Fruit fly (Drosophila melanogaster) whole organism, embryonic: ENCODE results near the gene CG7906.

ENCODE experiments used
- ATbp ChIP-seq: fragments of 200-800 bp; sonication (Bioruptor generic); optimal IDR thresholded peaks from 2 replicates; lab custom pipeline; 2017; ENCODE audit warnings: missing biosample characterization, mild to moderate bottlenecking, missing genetic modification characterization, missing genetic modification reagents
- Ada2b ChIP-seq: fragments of 200-800 bp; sonication (Bioruptor generic); IDR thresholded peaks from 2 replicates; pipeline ENCODE4 v1.3.6; 2022; ENCODE audit warnings: missing biosample characterization, missing genetic modification characterization
- CG10431 ChIP-seq: fragments of 200-800 bp; sonication (Bioruptor generic); optimal IDR thresholded peaks from 3 replicates; lab custom pipeline; 2018; ENCODE audit warnings: missing biosample characterization, mild to moderate bottlenecking, missing genetic modification characterization
- CG10565 ChIP-seq: fragments of 200-800 bp; sonication (Bioruptor generic); optimal IDR thresholded peaks from 3 replicates; lab custom pipeline; 2016; ENCODE audit warnings: missing biosample characterization, mild to moderate bottlenecking, missing genetic modification characterization
- CG11695 ChIP-seq: fragments of 200-800 bp; sonication (Bioruptor generic); IDR thresholded peaks from 3 replicates; pipeline ENCODE4 v1.3.6; 2022; ENCODE audit warnings: missing biosample characterization, missing genetic modification characterization
- CG12299 ChIP-seq: fragments of 200-800 bp; sonication (Bioruptor generic); optimal IDR thresholded peaks from 2 replicates; lab custom pipeline; 2018; ENCODE audit warnings: missing biosample characterization, mild to moderate bottlenecking, missing genetic modification characterization
- CG1233 ChIP-seq: fragments of 200-800 bp; sonication (Bioruptor generic); optimal IDR thresholded peaks from 4 replicates; lab custom pipeline; 2018; ENCODE audit warnings: missing biosample characterization, mild to moderate bottlenecking, missing genetic modification characterization
- CG12744 ChIP-seq: fragments of 200-800 bp; sonication (Bioruptor generic); optimal IDR thresholded peaks from 2 replicates; lab custom pipeline; 2016; ENCODE audit warnings: missing biosample characterization, missing genetic modification characterization
- CG13424 ChIP-seq: fragments of 200-800 bp; sonication (Bioruptor generic); optimal IDR thresholded peaks from 2 replicates; lab custom pipeline; 2019; ENCODE audit warnings: missing biosample characterization, mild to moderate bottlenecking, missing genetic modification characterization, moderate library complexity
- CG17612 ChIP-seq: fragments of 200-800 bp; sonication (Bioruptor generic); IDR thresholded peaks from 2 replicates; pipeline ENCODE4 v1.3.6; 2022; ENCODE audit warnings: missing biosample characterization, missing genetic modification characterization
- CG2120 ChIP-seq: fragments of 200-800 bp; sonication (Bioruptor generic); optimal IDR thresholded peaks from 3 replicates; lab custom pipeline; 2016; ENCODE audit warnings: missing biosample characterization, missing genetic modification characterization
- CG3995 ChIP-seq: fragments of 200-800 bp; sonication (Bioruptor generic); optimal IDR thresholded peaks from 3 replicates; lab custom pipeline; 2016; ENCODE audit warnings: missing biosample characterization, missing genetic modification characterization
- CG42726 ChIP-seq: fragments of 200-800 bp; sonication (Bioruptor generic); IDR thresholded peaks from 2 replicates; pipeline ENCODE4 v1.3.6; 2022; ENCODE audit warnings: missing biosample characterization, missing genetic modification characterization; ENCODE audit not compliant: partially characterized antibody
- CG4328 ChIP-seq: fragments of 200-800 bp; sonication (Bioruptor generic); optimal IDR thresholded peaks from 3 replicates; lab custom pipeline; 2017; ENCODE audit warnings: missing biosample characterization, missing genetic modification reagents, missing genetic modification characterization
- CG6683 ChIP-seq: fragments of 200-800 bp; sonication (Bioruptor generic); optimal IDR thresholded peaks from 2 replicates; lab custom pipeline; 2017; ENCODE audit warnings: missing biosample characterization, mild to moderate bottlenecking, missing genetic modification characterization, missing genetic modification reagents
- CG8089 ChIP-seq: fragments of 200-800 bp; sonication (Bioruptor generic); optimal IDR thresholded peaks from 3 replicates; lab custom pipeline; 2016; ENCODE audit warnings: missing biosample characterization, missing genetic modification characterization
- CG8359 ChIP-seq: fragments of 200-800 bp; sonication (Bioruptor generic); optimal IDR thresholded peaks from 2 replicates; lab custom pipeline; 2017; ENCODE audit warnings: missing biosample characterization, mild to moderate bottlenecking, missing genetic modification characterization, borderline replicate concordance
- CG8765 ChIP-seq: fragments of 200-800 bp; sonication (Bioruptor generic); IDR thresholded peaks from 2 replicates; pipeline ENCODE4 v1.3.6; 2022; ENCODE audit warnings: missing biosample characterization, missing genetic modification characterization
- CG8924 ChIP-seq: fragments of 200-800 bp; optimal IDR thresholded peaks from 3 replicates; lab custom pipeline; 2019; ENCODE audit warnings: missing biosample characterization, mild to moderate bottlenecking, missing genetic modification characterization, moderate library complexity
- Chrac-16 ChIP-seq: fragments of 200-800 bp; sonication (Bioruptor generic); optimal IDR thresholded peaks from 3 replicates; lab custom pipeline; 2016; ENCODE audit warnings: missing biosample characterization, missing genetic modification characterization
- E2f2 ChIP-seq: fragments of 200-800 bp; sonication (Bioruptor generic); IDR thresholded peaks from 2 replicates; pipeline ENCODE4 v1.3.6; 2022; ENCODE audit warnings: missing biosample characterization, missing genetic modification characterization
- ERR ChIP-seq: fragments of 200-800 bp; sonication (Bioruptor generic); optimal IDR thresholded peaks from 2 replicates; lab custom pipeline; 2016; ENCODE audit warnings: missing biosample characterization, missing genetic modification characterization
- Hr78 ChIP-seq, 2 experiments: fragments of 200-800 bp in 1 of 2; fragments of >200 bp in 1 of 2; sonication (Bioruptor generic) in 1 of 2; optimal IDR thresholded peaks; 2 replicates each; lab custom pipeline; 2017 to 2019; ENCODE audit warnings: missing biosample characterization in 2 of 2, missing genetic modification characterization in 2 of 2, mild to moderate bottlenecking in 1 of 2, moderate library complexity in 1 of 2
- Jarid2 ChIP-seq: fragments of 200-800 bp; sonication (Bioruptor generic); optimal IDR thresholded peaks from 3 replicates; lab custom pipeline; 2017; ENCODE audit warnings: mild to moderate bottlenecking, missing biosample characterization, missing genetic modification reagents, missing genetic modification characterization
- Lhr ChIP-seq: fragments of 200-800 bp; sonication (Bioruptor generic); optimal IDR thresholded peaks from 3 replicates; lab custom pipeline; 2017; ENCODE audit warnings: mild to moderate bottlenecking, missing biosample characterization, missing genetic modification reagents, missing genetic modification characterization
- Max ChIP-seq: fragments of 200-800 bp; sonication (Bioruptor generic); optimal IDR thresholded peaks from 2 replicates; lab custom pipeline; 2016; ENCODE audit warnings: missing biosample characterization, mild to moderate bottlenecking, missing genetic modification characterization
- NFAT ChIP-seq: fragments of 200-800 bp; sonication (Bioruptor generic); IDR thresholded peaks from 2 replicates; pipeline ENCODE4 v1.3.6; 2022; ENCODE audit warnings: missing biosample characterization, missing genetic modification characterization
- Oaz ChIP-seq: fragments of 200-800 bp; sonication (Bioruptor generic); IDR thresholded peaks from 2 replicates; pipeline ENCODE4 v1.3.6; 2022; ENCODE audit warnings: missing biosample characterization, missing genetic modification characterization
- ato ChIP-seq: fragments of 200-800 bp; sonication (Bioruptor generic); IDR thresholded peaks from 2 replicates; pipeline ENCODE4 v1.3.6; 2022; ENCODE audit warnings: missing biosample characterization, missing genetic modification characterization; ENCODE audit not compliant: partially characterized antibody
- az2 ChIP-seq: fragments of 200-800 bp; sonication (Bioruptor generic); optimal IDR thresholded peaks from 3 replicates; lab custom pipeline; 2016; ENCODE audit warnings: missing biosample characterization, missing genetic modification characterization
- gt ChIP-seq: fragments of 200-800 bp; sonication (Bioruptor generic); IDR thresholded peaks from 2 replicates; pipeline ENCODE4 v1.3.6; 2022; ENCODE audit warnings: missing biosample characterization, missing genetic modification characterization
- ham ChIP-seq: fragments of 200-800 bp; sonication (Bioruptor generic); IDR thresholded peaks from 2 replicates; pipeline ENCODE4 v1.3.6; 2022; ENCODE audit warnings: missing biosample characterization, missing genetic modification characterization
- jigr1 ChIP-seq: fragments of 200-800 bp; sonication (Bioruptor generic); IDR thresholded peaks from 3 replicates; pipeline ENCODE4 v1.3.6; 2022; ENCODE audit warnings: missing biosample characterization, missing genetic modification characterization
- ken ChIP-seq: fragments of 200-800 bp; sonication (Bioruptor generic); IDR thresholded peaks from 3 replicates; pipeline ENCODE4 v1.3.6; 2022; ENCODE audit warnings: missing biosample characterization, missing genetic modification characterization
- lmd ChIP-seq: fragments of 200-800 bp; sonication (Bioruptor generic); IDR thresholded peaks from 2 replicates; pipeline ENCODE4 v1.3.6; 2022; ENCODE audit warnings: missing biosample characterization, missing genetic modification characterization
- luna ChIP-seq: fragments of 200-800 bp; sonication (Bioruptor generic); optimal IDR thresholded peaks from 2 replicates; lab custom pipeline; 2016; ENCODE audit warnings: missing biosample characterization, missing genetic modification characterization
- maf-S ChIP-seq: fragments of 200-800 bp; sonication (Bioruptor generic); optimal IDR thresholded peaks from 2 replicates; lab custom pipeline; 2016; ENCODE audit warnings: missing biosample characterization, missing genetic modification characterization
- nerfin-2 ChIP-seq: fragments of 200-800 bp; sonication (Bioruptor generic); IDR thresholded peaks from 2 replicates; pipeline ENCODE4 v1.3.6; 2022; ENCODE audit warnings: missing biosample characterization, missing genetic modification characterization; ENCODE audit not compliant: partially characterized antibody
- odd ChIP-seq: fragments of 200-800 bp; sonication (Bioruptor generic); optimal IDR thresholded peaks from 2 replicates; lab custom pipeline; 2017; ENCODE audit warnings: missing biosample characterization, mild to moderate bottlenecking, missing genetic modification characterization
- pan ChIP-seq, 4 experiments: fragments of >200 bp in 3 of 4; fragments of 200-800 bp in 1 of 4; sonication (Bioruptor generic) in 1 of 4; optimal IDR thresholded peaks in 3 of 4; IDR thresholded peaks in 1 of 4; 2 replicates each; pipeline versions ENCODE4 v1.3.6 to Lab custom; 2017 to 2022; ENCODE audit warnings: missing biosample characterization in 2 of 4, missing genetic modification characterization in 2 of 4, mixed read lengths in 1 of 4
- pita ChIP-seq: fragments of 200-800 bp; sonication (Bioruptor generic); optimal IDR thresholded peaks from 2 replicates; lab custom pipeline; 2017; ENCODE audit warnings: missing biosample characterization, mild to moderate bottlenecking, missing genetic modification characterization
- pros ChIP-seq: fragments of 200-800 bp; sonication (Bioruptor generic); optimal IDR thresholded peaks from 3 replicates; lab custom pipeline; 2019; ENCODE audit warnings: missing biosample characterization, mild to moderate bottlenecking, missing genetic modification characterization, moderate library complexity
- rib ChIP-seq: fragments of 200-800 bp; sonication (Bioruptor generic); IDR thresholded peaks from 2 replicates; pipeline ENCODE4 v1.3.6; 2022; ENCODE audit warnings: missing biosample characterization, missing genetic modification characterization
- ro ChIP-seq: fragments of 200-800 bp; sonication (Bioruptor generic); IDR thresholded peaks from 2 replicates; pipeline ENCODE4 v1.3.6; 2022; ENCODE audit warnings: missing biosample characterization, missing genetic modification characterization
- sens-2 ChIP-seq: fragments of 200-800 bp; sonication (Bioruptor generic); IDR thresholded peaks from 2 replicates; pipeline ENCODE4 v1.3.6; 2022; ENCODE audit warnings: missing biosample characterization, missing genetic modification characterization
- sima ChIP-seq: fragments of 200-800 bp; sonication (Bioruptor generic); optimal IDR thresholded peaks from 2 replicates; lab custom pipeline; 2016; ENCODE audit warnings: missing biosample characterization, missing genetic modification characterization
- z ChIP-seq: fragments of 200-800 bp; sonication (Bioruptor generic); IDR thresholded peaks from 3 replicates; pipeline ENCODE4 v1.3.6; 2022; ENCODE audit warnings: missing biosample characterization, missing genetic modification characterization

Gene CG7906

DNA sequence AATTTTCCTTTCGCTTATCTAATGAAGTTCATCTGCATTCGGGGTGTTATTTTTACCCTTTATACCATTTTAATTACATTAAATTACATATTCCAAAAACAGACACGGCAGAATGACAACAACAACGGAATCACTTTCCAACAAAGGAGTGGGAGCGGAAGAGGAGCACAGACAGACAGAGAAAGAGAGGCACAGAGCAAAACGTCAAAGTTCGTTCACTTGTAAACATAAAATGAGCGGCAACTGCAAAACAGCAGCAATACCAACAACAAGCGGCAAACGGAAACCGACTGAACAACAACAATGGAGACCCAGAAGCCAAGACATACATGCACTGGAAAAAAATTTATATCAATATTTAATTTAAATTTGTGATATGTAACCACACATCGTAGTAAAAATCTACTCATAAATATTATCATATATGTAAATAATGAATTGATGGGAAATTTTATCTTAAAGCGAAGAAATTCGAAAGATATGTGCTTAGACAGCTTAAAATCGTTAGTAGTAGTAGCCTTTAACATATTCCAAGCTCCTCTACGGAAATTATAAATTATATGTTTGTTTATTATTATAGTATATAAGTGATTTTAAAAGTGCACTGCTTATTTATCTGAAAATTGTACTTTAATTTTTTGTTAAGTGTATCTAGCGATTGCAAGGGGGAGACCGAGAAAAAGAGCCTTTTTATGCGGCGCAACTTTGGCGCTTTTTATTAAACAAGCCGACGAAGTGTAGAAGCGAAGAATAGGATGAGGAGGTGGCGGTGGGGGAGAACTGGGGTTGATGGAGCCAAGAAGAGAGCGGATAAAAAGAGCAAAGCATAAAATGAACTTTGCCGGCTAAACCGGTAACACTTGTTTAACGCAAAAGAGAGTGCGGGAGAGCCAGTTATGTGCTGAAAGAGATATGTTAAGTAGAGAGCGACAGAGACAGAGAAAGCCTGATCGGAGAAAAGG, 36.0 kb downstream of the CG7906 start (continued):
- TF ChIP-seq maf-S (GFP tag; lab: Kevin White, UChicago) (no peak), lmd (GFP tag; lab: Robert Waterston, UW) (peak; percentile 87; the same call in 1 of the 2 replicates), CG1233 (peak; percentile 49), ato (GFP tag; lab: Robert Waterston, UW) (no peak), pita (GFP tag; lab: Kevin White, UChicago) (no peak), rib (GFP tag; lab: Robert Waterston, UW) (no peak), CG10431 (GFP tag; lab: Kevin White, UChicago) (peak; percentile 79), CG2120 (GFP tag; lab: Kevin White, UChicago) (peak; percentile 63), CG42726 (GFP tag; lab: Robert Waterston, UW) (no peak), CG17612 (no peak), ham (GFP tag; lab: Robert Waterston, UW) (0 out of 2 replicates have a peak, but pooled peaks have one; percentile 26), ken (peak; percentile 70; the same call in 2 of the 3 replicates), Ada2b (peak; percentile 46; the same call in 1 of the 2 replicates), pros (peak; percentile 93), CG8765 (GFP tag; lab: Robert Waterston, UW) (no peak), jigr1 (GFP tag; lab: Robert Waterston, UW) (no peak), gt (GFP tag; lab: Robert Waterston, UW) (no peak), CG4328 (GFP tag; lab: Kevin White, UChicago) (peak; percentile 67), sima (no peak), pan (optimal IDR thresholded peaks at IDR 0.05; lab: Kevin White, UChicago) (no peak), pan (GFP tag; optimal IDR thresholded peaks at IDR 0.05 in 1 of 2, IDR thresholded peaks at IDR 0.05 in 1 of 2) (peak in 1 of 2 experiments; percentile 59), CG12744 (peak; percentile 0), CG3995 (no peak), sens-2 (GFP tag; lab: Robert Waterston, UW) (no peak), NFAT (GFP tag; lab: Robert Waterston, UW) (no peak), CG8089 (GFP tag; lab: Kevin White, UChicago) (no peak), Chrac-16 (GFP tag; lab: Kevin White, UChicago) (peak; percentile 85), Oaz (GFP tag; lab: Robert Waterston, UW) (0 out of 2 replicates have a peak, but pooled peaks have one; percentile 16), E2f2 (GFP tag; lab: Robert Waterston, UW) (peak; percentile 56; the same call in 1 of the 2 replicates), ERR (GFP tag; lab: Kevin White, UChicago) (no peak), luna (GFP tag; lab: Kevin White, UChicago) (no peak), Lhr (GFP tag; lab: Kevin White, UChicago) (peak; percentile 80), CG6683 (GFP tag; lab: Kevin White, UChicago) (peak; percentile 84), CG8359 (GFP tag; lab: Kevin White, UChicago) (peak; percentile 78), ro (GFP tag; lab: Robert Waterston, UW) (no peak; the same call in 1 of the 2 replicates), CG10565 (GFP tag; lab: Kevin White, UChicago) (peak; percentile 44), Max (GFP tag; lab: Kevin White, UChicago) (peak; percentile 79), CG8924 (tag; lab: Kevin White, UChicago) (peak; percentile 96), CG11695 (GFP tag; lab: Robert Waterston, UW) (peak; percentile 84), ATbp (peak; percentile 90), nerfin-2 (GFP tag; lab: Robert Waterston, UW) (no peak), Hr78 (GFP tag; optimal IDR thresholded peaks at IDR 0.05; lab: Kevin White, UChicago) (peak in 1 of 2 experiments; percentile 93), z (GFP tag; lab: Robert Waterston, UW) (no peak), CG12299 (tag; lab: Kevin White, UChicago) (peak; percentile 74), az2 (GFP tag; lab: Kevin White, UChicago) (peak; percentile 91), Jarid2 (GFP tag; lab: Kevin White, UChicago) (peak; percentile 10), CG13424 (tag; lab: Kevin White, UChicago) (peak; percentile 95), odd (peak; percentile 95)
